Worm (Caenorhabditis elegans): Measurements from ENCODE around the gene K06B4.4.
A peak's percentile ranks its signal among the peaks of the same experiment; 100 is the strongest.

Gene K06B4.4

DNA sequence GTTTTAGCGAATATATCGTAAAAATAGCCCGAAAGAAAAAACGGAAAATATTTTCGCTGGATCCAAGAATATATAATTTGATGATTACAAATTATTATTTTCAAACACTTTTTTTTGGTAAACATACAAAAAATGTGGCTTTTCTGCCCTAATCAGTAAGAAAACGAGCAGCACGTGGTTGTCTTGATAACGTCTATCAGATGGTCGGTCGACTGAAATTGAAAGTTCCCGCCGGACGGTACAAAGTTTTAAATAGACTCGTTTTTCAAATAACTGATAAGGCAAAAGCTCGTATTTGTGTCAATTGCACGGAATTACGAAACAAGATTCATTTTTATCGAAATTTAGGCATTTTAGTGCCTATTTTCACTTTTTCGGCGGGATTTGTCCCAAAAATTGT is 2.3 kb upstream of the K06B4.4 start (continued):
- TF ChIP-seq dmd-6 (GFP tag; IDR thresholded peaks at IDR 0.05) (peak; percentile 99), ctbp-1 (GFP tag; IDR thresholded peaks at IDR 0.05) (no peak), ZK546.5 (tag; optimal IDR thresholded peaks at IDR 0.05) (no peak), mep-1 (tag; optimal IDR thresholded peaks at IDR 0.05) (no peak), unc-130 (GFP tag; optimal IDR thresholded peaks at IDR 0.05) (no peak), ztf-11 (tag; optimal IDR thresholded peaks at IDR 0.05) (no peak), egl-27 (tag; optimal IDR thresholded peaks at IDR 0.05) (no peak), T26A8.4 (GFP tag; IDR thresholded peaks at IDR 0.05) (no peak), zfp-2 (tag; optimal IDR thresholded peaks at IDR 0.05) (no peak), spr-1 (tag; optimal IDR thresholded peaks at IDR 0.05) (no peak), zip-11 (GFP tag; IDR thresholded peaks at IDR 0.05) (no peak), unc-39 (tag; optimal IDR thresholded peaks at IDR 0.05) (no peak), ceh-32 (tag; optimal IDR thresholded peaks at IDR 0.05; ENCODE audit: poor library complexity) (no peak), hlh-30 (tag; optimal IDR thresholded peaks at IDR 0.05; ENCODE audit: insufficient read depth) (peak; percentile 61), mdt-29 (GFP tag; IDR thresholded peaks at IDR 0.05) (0 out of 2 replicates have a peak, but pooled peaks have one; percentile 24), lin-1 (GFP tag; IDR thresholded peaks at IDR 0.05) (0 out of 2 replicates have a peak, but pooled peaks have one; percentile 47), mxl-3 (GFP tag; optimal IDR thresholded peaks at IDR 0.05) (peak; percentile 85), spr-3 (GFP tag; optimal IDR thresholded peaks at IDR 0.05) (no peak), nhr-102 (tag; optimal IDR thresholded peaks at IDR 0.05) (peak; percentile 70), zag-1 (tag; optimal IDR thresholded peaks at IDR 0.05) (no peak), F49E8.2 (tag; optimal IDR thresholded peaks at IDR 0.05; ENCODE audit: borderline replicate concordance) (no peak), set-16 (GFP tag; IDR thresholded peaks at IDR 0.05) (no peak), nhr-41 (GFP tag; IDR thresholded peaks at IDR 0.05) (no peak), Y105C5A.15 (GFP tag; IDR thresholded peaks at IDR 0.05) (no peak), snpc-1.2 (GFP tag; IDR thresholded peaks at IDR 0.05) (no peak), dve-1 (tag; optimal IDR thresholded peaks at IDR 0.05; ENCODE audit: insufficient read depth) (peak; percentile 96), pha-4 (GFP tag; IDR thresholded peaks at IDR 0.05) (peak; percentile 50; the same call in 1 of the 2 replicates), pha-4 (tag; optimal IDR thresholded peaks at IDR 0.05) (no peak), ceh-82 (tag; optimal IDR thresholded peaks at IDR 0.05) (no peak), duxl-1 (tag; optimal IDR thresholded peaks at IDR 0.05; ENCODE audit: poor library complexity) (no peak), fkh-10 (GFP tag; optimal IDR thresholded peaks at IDR 0.05) (no peak), lim-7 (GFP tag; IDR thresholded peaks at IDR 0.05) (no peak), nhr-42 (GFP tag; IDR thresholded peaks at IDR 0.05) (no peak), ceh-20 (GFP tag; IDR thresholded peaks at IDR 0.05) (no peak), Y48G9A.11 (GFP tag; IDR thresholded peaks at IDR 0.05) (no peak), F37D6.2 (tag; optimal IDR thresholded peaks at IDR 0.05) (no peak), jun-1 (tag; optimal IDR thresholded peaks at IDR 0.05) (no peak), hif-1 (tag; optimal IDR thresholded peaks at IDR 0.05) (peak in 1 of 2 experiments; percentile 80), lin-13 (GFP tag; optimal IDR thresholded peaks at IDR 0.05) (no peak), aly-2 (tag; optimal IDR thresholded peaks at IDR 0.05) (no peak), T20F7.1 (GFP tag; optimal IDR thresholded peaks at IDR 0.05) (no peak), hlh-11 (tag; optimal IDR thresholded peaks at IDR 0.05) (peak; percentile 96), ztf-7 (tag; optimal IDR thresholded peaks at IDR 0.05) (no peak), unc-62 (GFP tag; optimal IDR thresholded peaks at IDR 0.05 in 1 of 2) (no peak), unc-62 (tag; optimal IDR thresholded peaks at IDR 0.05) (no peak), nhr-10 (tag; optimal IDR thresholded peaks at IDR 0.05) (no peak), Y5F2A.4 (GFP tag; optimal IDR thresholded peaks at IDR 0.05) (no peak), daf-12 (tag; optimal IDR thresholded peaks at IDR 0.05) (no peak), ama-1 (optimal IDR thresholded peaks at IDR 0.05) (no peak), dpl-1 (GFP tag; optimal IDR thresholded peaks at IDR 0.05) (no peak), nhr-48 (tag; optimal IDR thresholded peaks at IDR 0.05) (peak; percentile 68), ZK337.2 (GFP tag; IDR thresholded peaks at IDR 0.05) (no peak)
